Fruit fly (Drosophila melanogaster) whole organism, embryonic: ENCODE measurements around the gene wit.

Experiments used
- Aef1 ChIP-seq: fragments of 200-800 bp; sonication (Bioruptor generic); IDR thresholded peaks from 3 replicates; pipeline ENCODE4 v1.3.6; 2022; ENCODE audit warnings: missing biosample characterization, missing genetic modification characterization
- Atf3 ChIP-seq: fragments of 200-800 bp; sonication (Bioruptor generic); optimal IDR thresholded peaks from 3 replicates; lab custom pipeline; 2016; ENCODE audit warnings: missing biosample characterization, missing genetic modification characterization
- Awh ChIP-seq: fragments of 200-800 bp; sonication (Bioruptor generic); IDR thresholded peaks from 2 replicates; pipeline ENCODE4, ENCODE4 v1.3.6; 2022; ENCODE audit warnings: missing biosample characterization, missing genetic modification characterization
- Bgb ChIP-seq: fragments of 200-800 bp; sonication (Bioruptor generic); IDR thresholded peaks from 2 replicates; pipeline ENCODE4 v1.3.6; 2022; ENCODE audit warnings: missing biosample characterization, missing genetic modification characterization; ENCODE audit not compliant: partially characterized antibody
- BtbVII ChIP-seq: fragments of 200-800 bp; sonication (Bioruptor generic); optimal IDR thresholded peaks from 3 replicates; lab custom pipeline; 2017; ENCODE audit warnings: missing biosample characterization, mild to moderate bottlenecking, missing genetic modification characterization
- Bteb2 ChIP-seq: fragments of 200-800 bp; sonication (Bioruptor generic); optimal IDR thresholded peaks from 2 replicates; lab custom pipeline; 2016; ENCODE audit warnings: missing biosample characterization, missing genetic modification characterization
- CG12071 ChIP-seq: fragments of 200-800 bp; sonication (Bioruptor generic); optimal IDR thresholded peaks from 3 replicates; lab custom pipeline; 2018; ENCODE audit warnings: missing biosample characterization, mild to moderate bottlenecking, missing genetic modification characterization
- CG12391 ChIP-seq: fragments of 200-800 bp; sonication (Bioruptor generic); optimal IDR thresholded peaks from 3 replicates; lab custom pipeline; 2018; ENCODE audit warnings: missing biosample characterization, mild to moderate bottlenecking, missing genetic modification characterization, moderate library complexity
- CG13775 ChIP-seq: fragments of 200-800 bp; sonication (Bioruptor generic); optimal IDR thresholded peaks from 3 replicates; lab custom pipeline; 2017; ENCODE audit warnings: missing biosample characterization, mild to moderate bottlenecking, missing genetic modification characterization
- CG1647 ChIP-seq: fragments of 200-800 bp; sonication (Bioruptor generic); optimal IDR thresholded peaks from 3 replicates; lab custom pipeline; 2016; ENCODE audit warnings: missing biosample characterization, missing genetic modification characterization
- CG2129 ChIP-seq: fragments of 200-800 bp; sonication (Bioruptor generic); IDR thresholded peaks from 2 replicates; pipeline ENCODE4 v1.3.6; 2022; ENCODE audit warnings: missing biosample characterization, missing genetic modification characterization; ENCODE audit not compliant: partially characterized antibody
- CG3065 ChIP-seq: fragments of 200-800 bp; sonication (Bioruptor generic); optimal IDR thresholded peaks from 2 replicates; lab custom pipeline; 2016; ENCODE audit warnings: missing biosample characterization, missing genetic modification characterization
- CG31441 ChIP-seq: fragments of 200-800 bp; sonication (Bioruptor generic); IDR thresholded peaks from 2 replicates; pipeline ENCODE4 v1.3.6; 2022; ENCODE audit warnings: missing biosample characterization, missing genetic modification characterization
- CG3281 ChIP-seq: fragments of 200-800 bp; sonication (Bioruptor generic); optimal IDR thresholded peaks from 3 replicates; lab custom pipeline; 2017; ENCODE audit warnings: missing biosample characterization, mild to moderate bottlenecking, missing genetic modification characterization
- CG6689 ChIP-seq: fragments of 200-800 bp; sonication (Bioruptor generic); IDR thresholded peaks from 2 replicates; pipeline ENCODE4 v1.3.6; 2022; ENCODE audit warnings: missing biosample characterization, missing genetic modification characterization
- CG6765 ChIP-seq: fragments of 200-800 bp; sonication (Bioruptor generic); optimal IDR thresholded peaks from 3 replicates; lab custom pipeline; 2017; ENCODE audit warnings: missing biosample characterization, mild to moderate bottlenecking, missing genetic modification characterization
- CG8290 ChIP-seq, 3 experiments: fragments of 200-800 bp; sonication (Bioruptor generic); optimal IDR thresholded peaks; 2 replicates each; lab custom pipeline; 2016 to 2019; ENCODE audit warnings: missing biosample characterization in 3 of 3, missing genetic modification characterization in 3 of 3, mild to moderate bottlenecking in 2 of 3, moderate library complexity in 1 of 3
- CG9797 ChIP-seq: fragments of 200-800 bp; sonication (Bioruptor generic); optimal IDR thresholded peaks from 3 replicates; lab custom pipeline; 2018; ENCODE audit warnings: missing biosample characterization, mild to moderate bottlenecking, missing genetic modification characterization
- CG9932 ChIP-seq: fragments of 200-800 bp; sonication (Bioruptor generic); IDR thresholded peaks from 2 replicates; pipeline ENCODE4 v1.3.6; 2022; ENCODE audit warnings: missing biosample characterization, missing genetic modification characterization
- Dip3 ChIP-seq: fragments of 200-800 bp; sonication (Bioruptor generic); optimal IDR thresholded peaks from 3 replicates; lab custom pipeline; 2016; ENCODE audit warnings: missing biosample characterization, missing genetic modification characterization
- Dref ChIP-seq: fragments of 200-800 bp; sonication (Bioruptor generic); IDR thresholded peaks from 2 replicates; pipeline ENCODE4 v1.3.6; 2022; ENCODE audit warnings: missing biosample characterization, missing genetic modification characterization
- Drgx ChIP-seq: fragments of 200-800 bp; sonication (Bioruptor generic); IDR thresholded peaks from 2 replicates; pipeline ENCODE4 v1.3.6; 2022; ENCODE audit warnings: missing biosample characterization, missing genetic modification characterization
- Ets65A ChIP-seq: fragments of 200-800 bp; sonication (Bioruptor generic); peaks from one replicate; lab custom pipeline; 2016; ENCODE audit warnings: missing biosample characterization, missing genetic modification characterization
- Ets97D ChIP-seq: fragments of 200-800 bp; sonication (Bioruptor generic); optimal IDR thresholded peaks from 3 replicates; lab custom pipeline; 2016; ENCODE audit warnings: missing biosample characterization, missing genetic modification characterization
- Jarid2 ChIP-seq: fragments of 200-800 bp; sonication (Bioruptor generic); optimal IDR thresholded peaks from 3 replicates; lab custom pipeline; 2017; ENCODE audit warnings: mild to moderate bottlenecking, missing biosample characterization, missing genetic modification reagents, missing genetic modification characterization
- Med ChIP-seq: fragments of 200-800 bp; sonication (Bioruptor generic); peaks from one replicate; lab custom pipeline; 2016; ENCODE audit warnings: missing biosample characterization, missing genetic modification characterization, mild to moderate bottlenecking, inconsistent platforms, moderate library complexity
- NK7.1 ChIP-seq: fragments of 200-800 bp; sonication (Bioruptor generic); optimal IDR thresholded peaks from 3 replicates; lab custom pipeline; 2016; ENCODE audit warnings: missing biosample characterization, missing genetic modification characterization
- Scr ChIP-seq: fragments of 200-800 bp; sonication (Bioruptor generic); IDR thresholded peaks from 2 replicates; pipeline ENCODE4 v1.3.6; 2022; ENCODE audit warnings: missing biosample characterization, missing genetic modification characterization; ENCODE audit not compliant: partially characterized antibody
- Sry-β ChIP-seq: fragments of 200-800 bp; sonication (Bioruptor generic); optimal IDR thresholded peaks from 2 replicates; lab custom pipeline; 2018; ENCODE audit warnings: missing biosample characterization, mild to moderate bottlenecking, missing genetic modification characterization, moderate library complexity
- Sry-δ ChIP-seq: fragments of 200-800 bp; sonication (Bioruptor generic); optimal IDR thresholded peaks from 2 replicates; lab custom pipeline; 2016; ENCODE audit warnings: missing biosample characterization, missing genetic modification characterization
- chinmo ChIP-seq: fragments of 200-800 bp; sonication (Bioruptor generic); IDR thresholded peaks from 4 replicates; pipeline ENCODE4 v1.3.6; 2022; ENCODE audit warnings: missing biosample characterization, missing genetic modification characterization; ENCODE audit not compliant: partially characterized antibody
- emc ChIP-seq: fragments of 200-800 bp; sonication (Bioruptor generic); optimal IDR thresholded peaks from 2 replicates; lab custom pipeline; 2016; ENCODE audit warnings: missing biosample characterization, missing genetic modification characterization
- ewg ChIP-seq: fragments of 200-800 bp; sonication (Bioruptor generic); optimal IDR thresholded peaks from 3 replicates; lab custom pipeline; 2017; ENCODE audit warnings: mild to moderate bottlenecking, missing biosample characterization, missing genetic modification reagents, missing genetic modification characterization
- eyg ChIP-seq: fragments of 200-800 bp; sonication (Bioruptor generic); optimal IDR thresholded peaks from 3 replicates; lab custom pipeline; 2016; ENCODE audit warnings: missing biosample characterization, missing genetic modification characterization
- fd3F ChIP-seq: fragments of 200-800 bp; sonication (Bioruptor generic); optimal IDR thresholded peaks from 2 replicates; lab custom pipeline; 2018; ENCODE audit warnings: missing biosample characterization, mild to moderate bottlenecking, missing genetic modification characterization, moderate library complexity
- fd64A ChIP-seq: fragments of 200-800 bp; sonication (Bioruptor generic); optimal IDR thresholded peaks from 3 replicates; lab custom pipeline; 2018; ENCODE audit warnings: missing biosample characterization, mild to moderate bottlenecking, missing genetic modification characterization
- fd96Cb ChIP-seq: fragments of 200-800 bp; sonication (Bioruptor generic); optimal IDR thresholded peaks from 2 replicates; lab custom pipeline; 2018; ENCODE audit warnings: missing biosample characterization, mild to moderate bottlenecking, missing genetic modification characterization, moderate library complexity
- ken ChIP-seq: fragments of 200-800 bp; sonication (Bioruptor generic); IDR thresholded peaks from 3 replicates; pipeline ENCODE4 v1.3.6; 2022; ENCODE audit warnings: missing biosample characterization, missing genetic modification characterization
- lov ChIP-seq, 2 experiments: fragments of 200-800 bp in 1 of 2; fragments of >200 bp in 1 of 2; sonication (Bioruptor generic) in 1 of 2; IDR thresholded peaks in 1 of 2; optimal IDR thresholded peaks in 1 of 2; 2 replicates in 1 of 2; 3 replicates in 1 of 2; pipeline versions ENCODE4 v1.3.6 to Lab custom; 2017 to 2022; ENCODE audit warnings: missing biosample characterization in 1 of 2, missing genetic modification characterization in 1 of 2
- mirr ChIP-seq: fragments of 200-800 bp; sonication (Bioruptor generic); optimal IDR thresholded peaks from 3 replicates; lab custom pipeline; 2018; ENCODE audit warnings: missing biosample characterization, mild to moderate bottlenecking, missing genetic modification characterization
- peb ChIP-seq: fragments of 200-800 bp; sonication (Bioruptor generic); IDR thresholded peaks from 2 replicates; pipeline ENCODE4 v1.3.6; 2022; ENCODE audit warnings: missing biosample characterization, missing genetic modification characterization
- pum ChIP-seq: fragments of 200-800 bp; sonication (Bioruptor generic); optimal IDR thresholded peaks from 2 replicates; lab custom pipeline; 2016; ENCODE audit warnings: missing biosample characterization, missing genetic modification characterization
- ranshi ChIP-seq: fragments of 200-800 bp; sonication (Bioruptor generic); IDR thresholded peaks from 2 replicates; pipeline ENCODE4 v1.3.6; 2022; ENCODE audit warnings: missing biosample characterization, missing genetic modification characterization
- rib ChIP-seq: fragments of 200-800 bp; sonication (Bioruptor generic); IDR thresholded peaks from 2 replicates; pipeline ENCODE4 v1.3.6; 2022; ENCODE audit warnings: missing biosample characterization, missing genetic modification characterization
- sd ChIP-seq: fragments of 200-800 bp; sonication (Bioruptor generic); optimal IDR thresholded peaks from 3 replicates; lab custom pipeline; 2018; ENCODE audit warnings: missing biosample characterization, mild to moderate bottlenecking, missing genetic modification characterization, moderate library complexity
- sens ChIP-seq: fragments of 200-800 bp; sonication (Bioruptor generic); peaks from one replicate; lab custom pipeline; 2016; ENCODE audit warnings: missing biosample characterization, missing genetic modification characterization
- sr ChIP-seq: fragments of 200-800 bp; sonication (Bioruptor generic); IDR thresholded peaks from 3 replicates; pipeline ENCODE4 v1.3.6; 2022; ENCODE audit warnings: missing biosample characterization, missing genetic modification characterization
- unpg ChIP-seq: fragments of 200-800 bp; sonication (Bioruptor generic); optimal IDR thresholded peaks from 3 replicates; lab custom pipeline; 2018; ENCODE audit warnings: missing biosample characterization, mild to moderate bottlenecking, missing genetic modification characterization, moderate library complexity
- vfl ChIP-seq: fragments of 200-800 bp; sonication (Bioruptor generic); optimal IDR thresholded peaks from 2 replicates; lab custom pipeline; 2016; ENCODE audit warnings: missing biosample characterization, missing genetic modification characterization

The wit gene

dm6 chr3L:4040247-4040925, 31.1 kb downstream of the wit start, which contains the start of the genes CG11593 and Rcd5 (continued):
- TF ChIP-seq CG31441 (GFP tag; lab: Robert Waterston, UW) (no peak), mirr (GFP tag; lab: Kevin White, UChicago) (no peak), Ets65A (GFP tag; lab: Kevin White, UChicago) (peak; percentile 51), CG3065 (GFP tag; lab: Kevin White, UChicago) (peak; percentile 80), ken (peak; percentile 86), CG6765 (GFP tag; lab: Kevin White, UChicago) (no peak), ewg (GFP tag; lab: Kevin White, UChicago) (peak; percentile 32), Dip3 (GFP tag; lab: Kevin White, UChicago) (peak; percentile 27), Awh (no peak), pum (GFP tag; lab: Kevin White, UChicago) (peak; percentile 35), Atf3 (no peak), fd64A (no peak), rib (GFP tag; lab: Robert Waterston, UW) (0 out of 2 replicates have a peak, but pooled peaks have one; percentile 31), Ets97D (peak; percentile 25), CG9797 (GFP tag; lab: Kevin White, UChicago) (peak; percentile 87), chinmo (GFP tag; lab: Robert Waterston, UW) (0 out of 4 replicates have a peak, but pooled peaks have one; percentile 23), CG6689 (GFP tag; lab: Robert Waterston, UW) (peak; percentile 88), sr (peak; percentile 54; the same call in 1 of the 3 replicates), Sry-δ (GFP tag; lab: Kevin White, UChicago) (no peak), Med (GFP tag; lab: Kevin White, UChicago) (no peak), CG12071 (GFP tag; lab: Kevin White, UChicago) (no peak), CG13775 (GFP tag; lab: Kevin White, UChicago) (peak; percentile 84), emc (GFP tag; lab: Kevin White, UChicago) (no peak), CG1647 (peak; percentile 20), Bteb2 (GFP tag; lab: Kevin White, UChicago) (peak; percentile 17), Drgx (no peak), CG8290 (GFP tag; optimal IDR thresholded peaks at IDR 0.05; lab: Kevin White, UChicago) (peak; percentile 59), CG8290 (tag; optimal IDR thresholded peaks at IDR 0.05; lab: Kevin White, UChicago) (no peak), NK7.1 (no peak), CG3281 (GFP tag; lab: Kevin White, UChicago) (no peak), Aef1 (GFP tag; lab: Robert Waterston, UW) (peak; percentile 90), peb (GFP tag; lab: Robert Waterston, UW) (no peak; the same call in 1 of the 2 replicates), Jarid2 (GFP tag; lab: Kevin White, UChicago) (no peak), lov (optimal IDR thresholded peaks at IDR 0.05; lab: Kevin White, UChicago) (no peak), lov (GFP tag; IDR thresholded peaks at IDR 0.05; lab: Robert Waterston, UW) (peak; percentile 67; the same call in 1 of the 3 replicates), Scr (GFP tag; lab: Robert Waterston, UW) (peak; percentile 28; the same call in 1 of the 2 replicates), ranshi (peak; percentile 82; the same call in 1 of the 2 replicates), eyg (GFP tag; lab: Kevin White, UChicago) (no peak), Sry-β (GFP tag; lab: Kevin White, UChicago) (peak; percentile 36), BtbVII (no peak), CG9932 (GFP tag; lab: Robert Waterston, UW) (peak; percentile 92), Bgb (GFP tag; lab: Robert Waterston, UW) (0 out of 2 replicates have a peak, but pooled peaks have one; percentile 12), CG2129 (GFP tag; lab: Robert Waterston, UW) (no peak), fd96Cb (tag; lab: Kevin White, UChicago) (peak; percentile 47), vfl (no peak), sd (tag; lab: Kevin White, UChicago) (no peak), sens (GFP tag; lab: Kevin White, UChicago) (peak; percentile 73), unpg (no peak), Dref (0 out of 2 replicates have a peak, but pooled peaks have one; percentile 31), fd3F (GFP tag; lab: Kevin White, UChicago) (peak; percentile 63), CG12391 (tag; lab: Kevin White, UChicago) (no peak)
